Worm (Caenorhabditis elegans) whole organism, mixed stage, embryonic: ENCODE results near the gene cutl-24.

Experiments
- ceh-83 ChIP-seq: fragments of 200-800 bp; sonication (Bioruptor generic); optimal IDR thresholded peaks from 2 replicates; lab custom pipeline; 2018; ENCODE audit warnings: mild to moderate bottlenecking, missing genetic modification characterization, missing compliant biosample characterization
- ces-1 ChIP-seq: fragments of 150-350 bp; optimal IDR thresholded peaks from 2 replicates; lab custom pipeline; 2014; ENCODE audit warnings: missing biosample characterization, missing genetic modification reagents, missing genetic modification characterization
- elt-3 ChIP-seq: fragments of 150-350 bp; optimal IDR thresholded peaks from 2 replicates; lab custom pipeline; 2014; ENCODE audit warnings: missing biosample characterization, missing genetic modification characterization
- lin-13 ChIP-seq: fragments of 150-350 bp; optimal IDR thresholded peaks from 2 replicates; lab custom pipeline; 2014; ENCODE audit warnings: missing biosample characterization, missing genetic modification characterization
- lin-32 ChIP-seq: fragments of 200-800 bp; sonication (Bioruptor generic); optimal IDR thresholded peaks from 2 replicates; lab custom pipeline; 2018; ENCODE audit warnings: mild to moderate bottlenecking, missing genetic modification characterization, missing compliant biosample characterization
- lsy-2 ChIP-seq: fragments of 150-350 bp; optimal IDR thresholded peaks from 2 replicates; lab custom pipeline; 2014; ENCODE audit warnings: missing biosample characterization, missing genetic modification characterization
- mab-5 ChIP-seq: fragments of 150-350 bp; optimal IDR thresholded peaks from 2 replicates; lab custom pipeline; 2014; ENCODE audit warnings: missing biosample characterization, missing genetic modification characterization
- nhr-28 ChIP-seq: fragments of 150-350 bp; optimal IDR thresholded peaks from 2 replicates; lab custom pipeline; 2014; ENCODE audit warnings: missing biosample characterization, missing genetic modification characterization
- nhr-76 ChIP-seq: sonication (generic microtip); optimal IDR thresholded peaks from 2 replicates; lab custom pipeline; 2017; ENCODE audit warnings: missing biosample characterization, missing genetic modification characterization
- pha-4 ChIP-seq: fragments of 150-350 bp; optimal IDR thresholded peaks from 2 replicates; lab custom pipeline; 2018; ENCODE audit warnings: missing biosample characterization, missing genetic modification reagents, missing genetic modification characterization
- snpc-4 ChIP-seq: fragments of 150-350 bp; optimal IDR thresholded peaks from 2 replicates; lab custom pipeline; 2014; ENCODE audit warnings: missing biosample characterization, missing genetic modification characterization
- unc-39 ChIP-seq: fragments of 150-350 bp; optimal IDR thresholded peaks from 2 replicates; lab custom pipeline; 2014; ENCODE audit warnings: missing biosample characterization, missing genetic modification characterization
- ztf-11 ChIP-seq: fragments of 150-350 bp; optimal IDR thresholded peaks from 2 replicates; lab custom pipeline; 2014; ENCODE audit warnings: missing biosample characterization, missing genetic modification characterization

- no peak for TF ChIP-seq ceh-83 (GFP tag; lab: Kevin White, UChicago)
- TF ChIP-seq mab-5 (tag; lab: Kevin White, UChicago), result no peak
- TF ChIP-seq ces-1, result no peak
- TF ChIP-seq pha-4 (tag; lab: Kevin White, UChicago), result no peak
- no peak for TF ChIP-seq elt-3 (tag; lab: Kevin White, UChicago)
- no peak for TF ChIP-seq unc-39 (tag; lab: Kevin White, UChicago)
- TF ChIP-seq lin-13 (tag; lab: Kevin White, UChicago), result no peak
- TF ChIP-seq snpc-4 (tag; lab: Kevin White, UChicago), result no peak
- TF ChIP-seq lsy-2 (tag; lab: Kevin White, UChicago), result no peak
- TF ChIP-seq lin-32 (GFP tag; lab: Kevin White, UChicago), result no peak
- TF ChIP-seq nhr-28 (tag; lab: Kevin White, UChicago), result no peak
- no peak for TF ChIP-seq ztf-11
- no peak for TF ChIP-seq nhr-76 (tag; lab: Kevin White, UChicago)
Observed at ce11 chrIV:132095-132494, 32.8 kb upstream of the cutl-24 start, which contains the start of gene daf-1.
